Fruit fly (Drosophila melanogaster): ENCODE results near the gene sturkopf.
A peak's percentile ranks its signal among the peaks of the same experiment; 100 is the strongest.

The sturkopf gene

DNA sequence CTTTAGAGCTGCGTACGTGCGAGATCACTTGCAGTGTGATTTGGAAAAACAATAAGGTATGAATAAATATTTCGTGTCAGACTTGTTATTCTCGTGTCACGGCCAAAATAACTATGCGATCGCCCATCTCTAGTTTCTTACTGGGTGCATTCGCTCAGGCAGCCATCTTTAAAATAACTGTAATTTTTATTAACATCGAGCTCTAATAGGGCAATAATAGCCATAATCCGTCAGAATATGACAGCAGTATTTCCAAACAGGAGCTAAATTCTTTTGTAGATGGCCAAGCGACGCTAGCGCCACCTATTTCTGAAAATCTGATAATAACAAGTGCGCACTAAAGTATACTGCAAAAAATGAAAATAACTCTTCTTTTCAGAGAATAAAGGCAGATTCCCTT lies 38.9 kb upstream of the sturkopf start (continued):
- TF ChIP-seq CG14441 (GFP tag; IDR thresholded peaks at IDR 0.05) = peak; percentile 24; the same call in 1 of the 2 replicates
- TF ChIP-seq Fer3 (tag; optimal IDR thresholded peaks at IDR 0.05) = no peak
- TF ChIP-seq CG12659 (GFP tag; optimal IDR thresholded peaks at IDR 0.05) = peak; percentile 73
- TF ChIP-seq hbn (GFP tag; IDR thresholded peaks at IDR 0.05; ENCODE audit: partially characterized antibody) = peak; percentile 93
- TF ChIP-seq Ptx1 (GFP tag; IDR thresholded peaks at IDR 0.05) = peak; percentile 11; the same call in 1 of the 2 replicates
- TF ChIP-seq crc (GFP tag; optimal IDR thresholded peaks at IDR 0.05) = no peak
- peak; percentile 70 for TF ChIP-seq HmgZ (tag; optimal IDR thresholded peaks at IDR 0.05)
- peak; percentile 39 for TF ChIP-seq her (GFP tag; optimal IDR thresholded peaks at IDR 0.05)
- no peak for TF ChIP-seq sqz (GFP tag; optimal IDR thresholded peaks at IDR 0.05)
- no peak for TF ChIP-seq Fer1 (GFP tag; optimal IDR thresholded peaks at IDR 0.05)
- peak; percentile 98 for TF ChIP-seq Doc3 (GFP tag; IDR thresholded peaks at IDR 0.05; ENCODE audit: partially characterized antibody)
- peak; percentile 58 for TF ChIP-seq CG14710 (tag; optimal IDR thresholded peaks at IDR 0.05)
- TF ChIP-seq chn (GFP tag; optimal IDR thresholded peaks at IDR 0.05) = peak; percentile 16
- no peak for TF ChIP-seq CG16815 (GFP tag; optimal IDR thresholded peaks at IDR 0.05)
- peak; percentile 7 for TF ChIP-seq Dp (GFP tag; optimal IDR thresholded peaks at IDR 0.05)
- peak; percentile 67; the same call in 1 of the 2 replicates for TF ChIP-seq ato (GFP tag; IDR thresholded peaks at IDR 0.05; ENCODE audit: partially characterized antibody)
- peak; percentile 22 for TF ChIP-seq CG3281 (GFP tag; optimal IDR thresholded peaks at IDR 0.05)
- peak; percentile 20; the same call in 1 of the 2 replicates for TF ChIP-seq CG10366 (GFP tag; IDR thresholded peaks at IDR 0.05)
- peak; percentile 86 for TF ChIP-seq oc (tag; optimal IDR thresholded peaks at IDR 0.05)
- peak; percentile 14 for TF ChIP-seq Ssrp (tag; optimal IDR thresholded peaks at IDR 0.05)
- no peak for TF ChIP-seq CG11093 (GFP tag; IDR thresholded peaks at IDR 0.05)
- TF ChIP-seq CG32772 (GFP tag; IDR thresholded peaks at IDR 0.05) = no peak
- TF ChIP-seq CG2129 (GFP tag; IDR thresholded peaks at IDR 0.05; ENCODE audit: partially characterized antibody) = peak; percentile 94
- peak; percentile 82 for TF ChIP-seq ci (GFP tag; IDR thresholded peaks at IDR 0.05)
- TF ChIP-seq Xrp1 (GFP tag; IDR thresholded peaks at IDR 0.05) = peak; percentile 29; the same call in 1 of the 2 replicates
- TF ChIP-seq shn (GFP tag; optimal IDR thresholded peaks at IDR 0.05) = peak; percentile 28
- no peak for TF ChIP-seq seq (GFP tag; IDR thresholded peaks at IDR 0.05)
- TF ChIP-seq Oaz (GFP tag; IDR thresholded peaks at IDR 0.05) = no peak
- TF ChIP-seq CG16813 (GFP tag; IDR thresholded peaks at IDR 0.05; ENCODE audit: partially characterized antibody) = peak; percentile 90
- peak; percentile 26 for TF ChIP-seq HmgD (GFP tag; optimal IDR thresholded peaks at IDR 0.05)
- peak; percentile 21 for TF ChIP-seq Jarid2 (GFP tag; optimal IDR thresholded peaks at IDR 0.05)
- peak; percentile 48 for TF ChIP-seq CG12744 (GFP tag; optimal IDR thresholded peaks at IDR 0.05)
- TF ChIP-seq bowl (GFP tag; IDR thresholded peaks at IDR 0.05) = no peak
- TF ChIP-seq gsb (GFP tag; IDR thresholded peaks at IDR 0.05) = no peak
- TF ChIP-seq twi (tag; optimal IDR thresholded peaks at IDR 0.05) = peak; percentile 3
- peak; percentile 37 for TF ChIP-seq CG18262 (tag; optimal IDR thresholded peaks at IDR 0.05)
- no peak for TF ChIP-seq Nf-YA (GFP tag; IDR thresholded peaks at IDR 0.05)
- TF ChIP-seq NC2β (GFP tag; optimal IDR thresholded peaks at IDR 0.05) = peak; percentile 37
- peak; percentile 23 for TF ChIP-seq CG13424 (tag; optimal IDR thresholded peaks at IDR 0.05)
- TF ChIP-seq Fer2 (tag; optimal IDR thresholded peaks at IDR 0.05) = peak; percentile 2
- TF ChIP-seq E2f1 (GFP tag; IDR thresholded peaks at IDR 0.05) = peak; percentile 11; the same call in 1 of the 2 replicates
- TF ChIP-seq sisA (GFP tag; IDR thresholded peaks at IDR 0.05) = no peak
- peak; percentile 12 for TF ChIP-seq pb (GFP tag; optimal IDR thresholded peaks at IDR 0.05)
- peak; percentile 7 for TF ChIP-seq MESR4 (GFP tag; optimal IDR thresholded peaks at IDR 0.05)

Data from whole organism, embryonic.